Fruit fly (Drosophila melanogaster): ENCODE measurements around the gene CG6638.

CG6638 gene

dm6 chr3L:8575844-8576842, at the start of gene CG6638, which contains the start of gene CG43078:
Gene CG6638 (minus strand): TSS chr3L:8576078.
Gene CG43078 (plus strand): TSS chr3L:8576808.
- TF ChIP-seq Ssrp (tag; optimal IDR thresholded peaks at IDR 0.05) (no peak), Doc3 (GFP tag; IDR thresholded peaks at IDR 0.05; ENCODE audit: partially characterized antibody) (no peak), Antp (GFP tag; optimal IDR thresholded peaks at IDR 0.05) (no peak), CG8924 (tag; optimal IDR thresholded peaks at IDR 0.05) (no peak), pho (GFP tag; optimal IDR thresholded peaks at IDR 0.05) (no peak), C15 (GFP tag; IDR thresholded peaks at IDR 0.05) (no peak), CG12744 (GFP tag; optimal IDR thresholded peaks at IDR 0.05) (no peak), dmrt11E (tag; optimal IDR thresholded peaks at IDR 0.05) (no peak), Dp (GFP tag; optimal IDR thresholded peaks at IDR 0.05) (peak; percentile 88), CG2116 (GFP tag; optimal IDR thresholded peaks at IDR 0.05) (peak; percentile 67), row (GFP tag; IDR thresholded peaks at IDR 0.05) (peak; percentile 30; the same call in 1 of the 3 replicates), pros (GFP tag; optimal IDR thresholded peaks at IDR 0.05) (no peak), Hmx (GFP tag; optimal IDR thresholded peaks at IDR 0.05) (no peak), Dll (GFP tag; IDR thresholded peaks at IDR 0.05; ENCODE audit: partially characterized antibody) (no peak), CG11085 (GFP tag; IDR thresholded peaks at IDR 0.05) (no peak), CG9437 (GFP tag; optimal IDR thresholded peaks at IDR 0.05) (peak; percentile 0), crc (GFP tag; optimal IDR thresholded peaks at IDR 0.05) (no peak), Dip3 (GFP tag; optimal IDR thresholded peaks at IDR 0.05) (no peak), CG14014 (GFP tag; IDR thresholded peaks at IDR 0.05) (no peak), unc-4 (GFP tag; IDR thresholded peaks at IDR 0.05; ENCODE audit: partially characterized antibody) (no peak), CG7745 (tag; optimal IDR thresholded peaks at IDR 0.05) (no peak), croc (GFP tag; conservative IDR thresholded peaks at IDR 0.05) (no peak), Gug (GFP tag; IDR thresholded peaks at IDR 0.05) (no peak), kah (GFP tag; optimal IDR thresholded peaks at IDR 0.05) (peak; percentile 96), nerfin-2 (GFP tag; IDR thresholded peaks at IDR 0.05; ENCODE audit: partially characterized antibody) (peak; percentile 11; the same call in 1 of the 2 replicates), ranshi (GFP tag; IDR thresholded peaks at IDR 0.05) (no peak), CG10267 (tag; optimal IDR thresholded peaks at IDR 0.05) (peak; percentile 87), CG33557 (GFP tag; optimal IDR thresholded peaks at IDR 0.05) (no peak), CG4617 (GFP tag; optimal IDR thresholded peaks at IDR 0.05; ENCODE audit: borderline replicate concordance) (no peak), CG17328 (GFP tag; IDR thresholded peaks at IDR 0.05) (no peak), sna (GFP tag; IDR thresholded peaks at IDR 0.05; ENCODE audit: partially characterized antibody) (no peak), Hey (tag; optimal IDR thresholded peaks at IDR 0.05) (no peak), CG17912 (GFP tag; optimal IDR thresholded peaks at IDR 0.05) (no peak), YL-1 (GFP tag; optimal IDR thresholded peaks at IDR 0.05) (no peak), sens (GFP tag) (peak; percentile 60), peb (GFP tag; IDR thresholded peaks at IDR 0.05) (no peak), CG13624 (GFP tag; optimal IDR thresholded peaks at IDR 0.05) (no peak), CG15601 (tag; optimal IDR thresholded peaks at IDR 0.05) (peak; percentile 28), CG5180 (GFP tag; optimal IDR thresholded peaks at IDR 0.05) (no peak), Meics (GFP tag; optimal IDR thresholded peaks at IDR 0.05) (no peak), HmgZ (tag; optimal IDR thresholded peaks at IDR 0.05) (no peak), HLH3B (GFP tag; IDR thresholded peaks at IDR 0.05) (no peak), ERR (GFP tag; optimal IDR thresholded peaks at IDR 0.05) (no peak), esg (GFP tag; conservative IDR thresholded peaks at IDR 0.05) (no peak), Ada2b (GFP tag; IDR thresholded peaks at IDR 0.05) (no peak), CG13287 (GFP tag; IDR thresholded peaks at IDR 0.05; ENCODE audit: partially characterized antibody) (0 out of 2 replicates have a peak, but pooled peaks have one; percentile 9), gt (GFP tag; IDR thresholded peaks at IDR 0.05) (no peak), CG9817 (tag; optimal IDR thresholded peaks at IDR 0.05) (no peak)
